Worm (Caenorhabditis elegans) whole organism, young adult: Measurements from ENCODE around the gene Y57G11A.5.
A peak's percentile ranks its signal among the peaks of the same experiment; 100 is the strongest.

Experiments used
- B0261.1 ChIP-seq: sonication (generic microtip); optimal IDR thresholded peaks from 2 replicates; lab custom pipeline; 2016; ENCODE audit warnings: mild to moderate bottlenecking, missing genetic modification characterization, moderate library complexity, missing compliant biosample characterization
- D2030.7 ChIP-seq: fragments of 200-800 bp; sonication (Bioruptor generic); IDR thresholded peaks from 2 replicates; pipeline ENCODE4 v1.3.6; 2022; ENCODE audit warnings: missing genetic modification reagents, missing genetic modification characterization, missing compliant biosample characterization
- F22D6.2 ChIP-seq: sonication (generic microtip); optimal IDR thresholded peaks from 2 replicates; lab custom pipeline; 2016; ENCODE audit warnings: mild to moderate bottlenecking, missing genetic modification characterization, missing compliant biosample characterization
- F33H1.4 ChIP-seq: fragments of 200-800 bp; sonication (Bioruptor generic); IDR thresholded peaks from 2 replicates; pipeline ENCODE4 v1.3.6; 2022; ENCODE audit warnings: missing genetic modification reagents, missing genetic modification characterization, missing compliant biosample characterization
- F39B2.1 ChIP-seq: fragments of 200-800 bp; sonication (Bioruptor generic); IDR thresholded peaks from 2 replicates; pipeline ENCODE4 v1.3.6; 2022; ENCODE audit warnings: missing genetic modification reagents, missing genetic modification characterization, missing compliant biosample characterization
- F49E8.2 ChIP-seq: sonication (generic microtip); optimal IDR thresholded peaks from 3 replicates; lab custom pipeline; 2017; ENCODE audit warnings: missing genetic modification characterization, mild to moderate bottlenecking, missing compliant biosample characterization, antibody characterized with exemption, moderate library complexity; ENCODE audit not compliant: insufficient read depth
- F57A8.1 ChIP-seq: fragments of 200-800 bp; sonication (Bioruptor generic); optimal IDR thresholded peaks from 2 replicates; lab custom pipeline; 2018; ENCODE audit warnings: mild to moderate bottlenecking, missing genetic modification characterization, moderate library complexity, missing compliant biosample characterization
- F57C9.4 ChIP-seq: sonication (generic microtip); optimal IDR thresholded peaks from 2 replicates; lab custom pipeline; 2017; ENCODE audit warnings: mild to moderate bottlenecking, missing genetic modification characterization, missing compliant biosample characterization
- Y53F4B.3 ChIP-seq: fragments of 200-800 bp; sonication (Bioruptor generic); IDR thresholded peaks from 2 replicates; pipeline ENCODE4 v1.3.6; 2022; ENCODE audit warnings: missing genetic modification reagents, missing genetic modification characterization, missing compliant biosample characterization
- Y53G8AR.9 ChIP-seq: fragments of 200-800 bp; sonication (Bioruptor generic); conservative IDR thresholded peaks from 2 replicates; pipeline ENCODE4 v1.3.6; 2022; ENCODE audit warnings: missing genetic modification reagents, missing genetic modification characterization, missing compliant biosample characterization
- Y56A3A.18 ChIP-seq: fragments of 200-800 bp; sonication (Bioruptor generic); IDR thresholded peaks from 2 replicates; pipeline ENCODE4 v1.3.6; 2022; ENCODE audit warnings: missing genetic modification reagents, missing genetic modification characterization, missing compliant biosample characterization
- akir-1 ChIP-seq: fragments of 200-800 bp; sonication (Bioruptor generic); optimal IDR thresholded peaks from 2 replicates; lab custom pipeline; 2018; ENCODE audit warnings: mild to moderate bottlenecking, missing genetic modification characterization, moderate library complexity, missing compliant biosample characterization
- attf-5 ChIP-seq: fragments of 200-800 bp; sonication (Bioruptor generic); optimal IDR thresholded peaks from 2 replicates; lab custom pipeline; 2018; ENCODE audit warnings: mild to moderate bottlenecking, missing genetic modification characterization, missing compliant biosample characterization
- attf-6 ChIP-seq: fragments of 200-800 bp; sonication (Bioruptor generic); IDR thresholded peaks from 2 replicates; pipeline ENCODE4 v1.3.6; 2022; ENCODE audit warnings: missing genetic modification reagents, missing genetic modification characterization, missing compliant biosample characterization
- ccch-3 ChIP-seq: fragments of 200-800 bp; sonication (Bioruptor generic); optimal IDR thresholded peaks from 2 replicates; lab custom pipeline; 2018; ENCODE audit warnings: mild to moderate bottlenecking, missing genetic modification characterization, missing compliant biosample characterization
- cebp-2 ChIP-seq: fragments of 200-800 bp; sonication (Bioruptor generic); IDR thresholded peaks from 2 replicates; pipeline ENCODE4 v1.3.6; 2022; ENCODE audit warnings: missing genetic modification characterization, missing compliant biosample characterization
- ceh-40 ChIP-seq: fragments of 200-800 bp; sonication (Bioruptor generic); IDR thresholded peaks from 2 replicates; pipeline ENCODE4 v1.3.6; 2022; ENCODE audit warnings: missing genetic modification characterization, missing compliant biosample characterization
- die-1 ChIP-seq: sonication (generic microtip); optimal IDR thresholded peaks from 2 replicates; lab custom pipeline; 2016; ENCODE audit warnings: missing genotype, mild to moderate bottlenecking, missing genetic modification characterization, missing compliant biosample characterization
- egl-44 ChIP-seq: fragments of 200-800 bp; sonication (Bioruptor generic); IDR thresholded peaks from 2 replicates; pipeline ENCODE4 v1.3.6; 2022; ENCODE audit warnings: missing genetic modification reagents, missing genetic modification characterization, missing compliant biosample characterization
- gei-17 ChIP-seq: fragments of 200-800 bp; sonication (Bioruptor generic); optimal IDR thresholded peaks from 2 replicates; lab custom pipeline; 2018; ENCODE audit warnings: mild to moderate bottlenecking, missing genetic modification characterization, missing compliant biosample characterization
- let-607 ChIP-seq, 2 experiments: fragments of 200-800 bp in 1 of 2; sonication (Bioruptor generic) in 1 of 2; sonication (generic microtip) in 1 of 2; optimal IDR thresholded peaks; 2 replicates each; lab custom pipeline; 2016 to 2018; ENCODE audit warnings: mild to moderate bottlenecking in 2 of 2, missing compliant biosample characterization in 2 of 2, missing genetic modification characterization in 2 of 2, moderate library complexity in 2 of 2, missing genotype in 1 of 2
- lin-26 ChIP-seq: fragments of 200-800 bp; sonication (Bioruptor generic); IDR thresholded peaks from 2 replicates; pipeline ENCODE4 v1.3.6; 2022; ENCODE audit warnings: missing genetic modification reagents, missing genetic modification characterization, missing compliant biosample characterization
- madf-6 ChIP-seq: fragments of 200-800 bp; sonication (Bioruptor generic); IDR thresholded peaks from 2 replicates; pipeline ENCODE4 v1.3.6; 2022; ENCODE audit warnings: missing genetic modification reagents, missing genetic modification characterization, missing compliant biosample characterization
- madf-8 ChIP-seq: fragments of 200-800 bp; sonication (Bioruptor generic); conservative IDR thresholded peaks from 2 replicates; pipeline ENCODE4 v1.3.6; 2022; ENCODE audit warnings: missing genetic modification reagents, missing genetic modification characterization, missing compliant biosample characterization
- mes-4 ChIP-seq: sonication (generic microtip); optimal IDR thresholded peaks from 2 replicates; lab custom pipeline; 2016; ENCODE audit warnings: missing genotype, missing genetic modification characterization, missing compliant biosample characterization
- nfya-2 ChIP-seq: fragments of 200-800 bp; sonication (Bioruptor generic); IDR thresholded peaks from 2 replicates; pipeline ENCODE4 v1.3.6; 2022; ENCODE audit warnings: missing genetic modification reagents, missing genetic modification characterization, missing compliant biosample characterization
- nhr-90 ChIP-seq: sonication (generic microtip); optimal IDR thresholded peaks from 2 replicates; lab custom pipeline; 2016; ENCODE audit warnings: missing genotype, mild to moderate bottlenecking, missing genetic modification characterization, missing compliant biosample characterization
- rpc-1 ChIP-seq, 2 experiments: fragments of 150-350 bp in 1 of 2; sonication (generic microtip) in 1 of 2; optimal IDR thresholded peaks; 2 replicates each; lab custom pipeline; 2014 to 2018; ENCODE audit warnings: missing biosample characterization in 1 of 2, missing genetic modification characterization in 1 of 2, missing genetic modification reagents in 1 of 2, missing genotype in 1 of 2
- sdz-38 ChIP-seq: sonication (generic microtip); optimal IDR thresholded peaks from 2 replicates; lab custom pipeline; 2016; ENCODE audit warnings: missing genotype, missing genetic modification characterization, missing compliant biosample characterization
- sea-2 ChIP-seq: fragments of 200-800 bp; sonication (Bioruptor generic); IDR thresholded peaks from 2 replicates; pipeline ENCODE4 v1.3.6; 2022; ENCODE audit warnings: missing genetic modification characterization, missing compliant biosample characterization
- snpc-4 ChIP-seq, 5 experiments: fragments of 150-350 bp in 1 of 5; sonication (generic microtip) in 4 of 5; optimal IDR thresholded peaks; 2 replicates each; lab custom pipeline; 2014 to 2018; ENCODE audit warnings: missing genetic modification characterization in 5 of 5, missing biosample characterization in 3 of 5, antibody characterized with exemption in 2 of 5, mild to moderate bottlenecking in 2 of 5, missing compliant biosample characterization in 2 of 5, missing genotype in 2 of 5, moderate library complexity in 2 of 5, missing genetic modification reagents in 1 of 5
- sptf-2 ChIP-seq: fragments of 200-800 bp; sonication (Bioruptor generic); optimal IDR thresholded peaks from 2 replicates; lab custom pipeline; 2018; ENCODE audit warnings: mild to moderate bottlenecking, missing genetic modification characterization, missing compliant biosample characterization
- xnd-1 ChIP-seq: sonication (generic microtip); optimal IDR thresholded peaks from 2 replicates; lab custom pipeline; 2016; ENCODE audit warnings: missing genotype, missing genetic modification reagents, missing genetic modification characterization, missing compliant biosample characterization
- ztf-18 ChIP-seq: sonication (generic microtip); optimal IDR thresholded peaks from 2 replicates; lab custom pipeline; 2016; ENCODE audit warnings: missing genotype, mild to moderate bottlenecking, missing genetic modification characterization, missing compliant biosample characterization
- ztf-25 ChIP-seq: fragments of 200-800 bp; sonication (Bioruptor generic); IDR thresholded peaks from 2 replicates; pipeline ENCODE4 v1.3.6; 2022; ENCODE audit warnings: missing genetic modification reagents, missing genetic modification characterization, missing compliant biosample characterization

Gene Y57G11A.5

DNA sequence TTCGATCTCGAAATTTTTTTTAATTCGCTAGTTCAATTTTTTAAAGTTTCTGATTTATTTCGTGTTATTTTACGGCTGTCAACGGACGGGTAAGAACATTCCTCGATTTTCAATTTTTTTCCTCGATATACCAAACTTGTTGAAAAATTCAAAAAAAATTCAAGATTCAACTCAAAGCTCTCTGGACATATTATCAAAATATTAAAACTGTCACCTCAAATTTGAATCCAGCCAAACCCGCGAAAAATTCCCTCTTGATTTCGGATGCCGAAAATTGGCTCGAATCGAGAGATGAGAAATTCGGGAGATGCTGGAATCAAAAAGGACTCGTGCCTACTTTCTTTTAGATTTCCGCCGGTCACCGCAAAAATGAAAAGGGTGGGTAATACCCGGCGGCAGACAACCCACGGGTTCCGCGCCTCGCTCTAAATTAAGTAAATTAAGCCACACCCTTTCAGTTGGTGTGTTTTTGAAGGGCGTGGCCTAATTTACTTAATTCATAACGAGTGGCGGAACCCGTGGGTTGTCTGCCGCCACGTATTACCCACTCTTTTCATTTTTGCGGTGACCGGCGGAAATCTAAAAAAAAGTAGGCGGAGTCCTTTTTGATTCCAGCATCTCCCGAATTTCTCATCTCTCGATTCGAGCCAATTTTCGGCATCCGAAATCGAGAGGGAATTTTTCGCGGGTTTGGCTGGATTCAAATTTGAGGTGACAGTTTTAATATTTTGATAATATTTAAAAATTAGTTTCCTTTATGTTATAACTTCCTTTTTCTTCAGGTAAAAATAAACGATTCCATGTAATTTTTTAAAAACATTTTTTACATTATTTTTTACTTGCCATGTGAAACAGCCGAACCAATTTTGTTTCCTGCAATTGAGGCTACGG is 13.2 kb upstream of the Y57G11A.5 start (continued):
- TF ChIP-seq nfya-2 (GFP tag; lab: Robert Waterston, UW) (0 out of 2 replicates have a peak, but pooled peaks have one; percentile 55), xnd-1 (peak; percentile 33), cebp-2 (peak; percentile 91; the same call in 1 of the 2 replicates)

- no peak for TF ChIP-seq attf-6 (GFP tag; lab: Robert Waterston, UW)
- TF ChIP-seq mes-4 (tag; lab: Kevin White, UChicago), result no peak
- TF ChIP-seq F39B2.1 (GFP tag; lab: Robert Waterston, UW), result no peak
- TF ChIP-seq gei-17 (GFP tag; lab: Kevin White, UChicago), result no peak
- no peak for TF ChIP-seq nhr-90 (tag; lab: Kevin White, UChicago)
- no peak for TF ChIP-seq Y56A3A.18 (GFP tag; lab: Robert Waterston, UW)
- TF ChIP-seq sea-2 (GFP tag; lab: Robert Waterston, UW), result no peak
- no peak for TF ChIP-seq F57A8.1
- no peak for TF ChIP-seq ceh-40 (GFP tag; lab: Robert Waterston, UW)
- TF ChIP-seq sptf-2 (GFP tag; lab: Kevin White, UChicago), result no peak
- no peak for TF ChIP-seq F49E8.2 (tag; lab: Kevin White, UChicago)
- no peak for TF ChIP-seq madf-6 (GFP tag; lab: Robert Waterston, UW)
- TF ChIP-seq Y53F4B.3 (GFP tag; lab: Robert Waterston, UW), result no peak
- no peak for TF ChIP-seq die-1 (tag; lab: Kevin White, UChicago)
- TF ChIP-seq attf-5 (GFP tag; lab: Kevin White, UChicago), result no peak
- TF ChIP-seq F33H1.4, result no peak
- TF ChIP-seq ztf-18, result no peak
Measured at ce11 chrIV:14523568-14523967, 11.3 kb upstream of the Y57G11A.5 start, which contains the start of gene srh-63. TSS of gene srh-63 (plus strand) at chrIV:14523868.

DNA sequence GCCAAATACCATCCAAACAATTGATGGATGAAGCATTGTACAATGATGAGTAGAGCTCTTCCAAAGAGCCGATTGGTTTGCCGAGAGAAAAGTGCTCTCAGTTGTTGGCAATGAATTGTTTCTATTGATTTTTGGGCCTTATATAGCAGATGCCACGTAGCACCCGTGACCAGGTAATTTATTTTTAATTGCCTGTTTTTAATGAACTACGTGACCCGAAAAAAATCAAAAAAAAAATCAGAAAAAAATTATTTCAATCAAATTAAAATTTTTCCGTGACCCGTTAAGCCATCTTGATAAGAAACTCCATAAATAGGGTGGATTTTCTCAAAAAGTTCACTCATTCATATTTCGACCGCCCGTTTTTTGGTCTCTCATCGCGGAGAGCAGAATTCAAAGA is 7.1 kb upstream of the Y57G11A.5 start, which contains the start of the genes Y57G11A.2 and T27E7.1:
Gene Y57G11A.2 (minus strand): TSS at position 101 of the 400 bp plus-strand sequence.
Gene T27E7.1 (plus strand): TSS at position 337 of the 400 bp plus-strand sequence.
- TF ChIP-seq ccch-3 (GFP tag; lab: Kevin White, UChicago) (no peak), madf-8 (no peak), lin-26 (GFP tag; lab: Robert Waterston, UW) (no peak), egl-44 (GFP tag; lab: Robert Waterston, UW) (no peak), Y53G8AR.9 (GFP tag; lab: Robert Waterston, UW) (no peak), akir-1 (GFP tag; lab: Kevin White, UChicago) (no peak)

DNA sequence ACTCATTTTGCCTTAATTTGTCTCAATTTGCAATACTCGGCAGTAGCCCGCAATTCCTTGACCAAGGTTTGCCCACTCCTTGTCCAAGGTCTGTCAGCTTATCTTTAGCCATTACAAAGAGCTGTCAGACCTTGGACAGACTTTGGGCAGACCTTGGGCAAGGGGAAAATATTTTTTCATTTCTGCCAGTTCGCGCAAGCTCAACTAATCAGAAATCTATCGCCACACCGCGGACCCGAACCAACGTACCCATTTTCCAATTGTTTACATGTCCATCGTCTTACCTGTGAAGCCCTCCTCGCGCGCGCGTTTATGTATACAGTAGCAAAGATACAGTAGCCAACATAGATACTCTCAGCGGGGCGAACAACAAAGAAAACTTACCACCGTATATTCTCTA is 2.9 kb upstream of the Y57G11A.5 start:
- TF ChIP-seq sdz-38 (no peak), ztf-25 (no peak), mes-4 (tag; lab: Kevin White, UChicago) (no peak), xnd-1 (no peak), let-607 (tag; optimal IDR thresholded peaks at IDR 0.05; lab: Kevin White, UChicago) (no peak), snpc-4 (GFP tag; optimal IDR thresholded peaks at IDR 0.05; lab: Kevin White, UChicago) (no peak), snpc-4 (tag; optimal IDR thresholded peaks at IDR 0.05; lab: Kevin White, UChicago) (peak in 1 of 4 experiments; percentile 74), cebp-2 (0 out of 2 replicates have a peak, but pooled peaks have one; percentile 49), D2030.7 (GFP tag; lab: Robert Waterston, UW) (no peak), rpc-1 (optimal IDR thresholded peaks at IDR 0.05; lab: Kevin White, UChicago) (no peak), rpc-1 (tag; optimal IDR thresholded peaks at IDR 0.05; lab: Kevin White, UChicago) (peak; percentile 37), F57C9.4 (tag; lab: Kevin White, UChicago) (no peak), F22D6.2 (no peak), B0261.1 (tag; lab: Kevin White, UChicago) (no peak), attf-6 (GFP tag; lab: Robert Waterston, UW) (0 out of 2 replicates have a peak, but pooled peaks have one; percentile 12)
